Fruit fly (Drosophila melanogaster): ENCODE results near the gene CG33189.

Gene CG33189

DNA sequence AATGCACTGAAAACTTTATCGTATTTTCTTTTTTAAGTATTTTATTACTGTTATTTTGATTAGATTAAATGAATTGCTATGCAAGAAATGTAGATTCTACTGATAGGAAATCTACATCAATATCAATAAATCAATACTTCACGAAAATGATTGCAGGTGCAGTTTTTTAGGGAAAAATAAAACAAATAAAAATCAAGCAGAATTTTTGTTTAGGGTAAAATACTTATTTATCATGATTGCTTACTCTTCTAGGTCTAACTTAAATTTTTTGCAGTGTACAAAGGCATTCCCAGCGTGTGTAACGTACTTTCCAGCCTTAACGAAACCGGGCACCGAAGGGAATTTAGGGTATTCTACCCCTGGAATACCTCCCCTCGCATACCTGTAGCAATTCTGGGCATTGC is 27.9 kb upstream of the CG33189 start (continued):
- TF ChIP-seq nerfin-1 (tag; optimal IDR thresholded peaks at IDR 0.05) (peak; percentile 83), Lhr (GFP tag; optimal IDR thresholded peaks at IDR 0.05) (peak; percentile 44), Mrtf (GFP tag; IDR thresholded peaks at IDR 0.05) (no peak), Nf-YB (GFP tag; optimal IDR thresholded peaks at IDR 0.05) (peak; percentile 72), wdn (GFP tag; IDR thresholded peaks at IDR 0.05) (no peak), CG18619 (GFP tag; optimal IDR thresholded peaks at IDR 0.05) (peak; percentile 63), CG1529 (GFP tag; optimal IDR thresholded peaks at IDR 0.05) (peak; percentile 58), CG3065 (GFP tag; optimal IDR thresholded peaks at IDR 0.05) (peak; percentile 16), CG4282 (GFP tag; optimal IDR thresholded peaks at IDR 0.05) (no peak), ems (GFP tag; optimal IDR thresholded peaks at IDR 0.05) (no peak), Bgb (GFP tag; IDR thresholded peaks at IDR 0.05; ENCODE audit: partially characterized antibody) (no peak), slbo (GFP tag; IDR thresholded peaks at IDR 0.05) (no peak), unpg (GFP tag; optimal IDR thresholded peaks at IDR 0.05) (peak; percentile 74), Eip74EF (GFP tag; optimal IDR thresholded peaks at IDR 0.05) (peak in 1 of 2 experiments; percentile 5), CG8944 (GFP tag; optimal IDR thresholded peaks at IDR 0.05) (peak; percentile 54), pnt (GFP tag; optimal IDR thresholded peaks at IDR 0.05) (peak; percentile 57), CG10274 (GFP tag; optimal IDR thresholded peaks at IDR 0.05) (peak; percentile 5), CG10147 (GFP tag; optimal IDR thresholded peaks at IDR 0.05) (no peak), B-H2 (GFP tag; optimal IDR thresholded peaks at IDR 0.05) (no peak), eve (GFP tag; optimal IDR thresholded peaks at IDR 0.05) (peak in 1 of 2 experiments; percentile 71), Bteb2 (GFP tag; optimal IDR thresholded peaks at IDR 0.05) (peak; percentile 33), mld (GFP tag; IDR thresholded peaks at IDR 0.05; ENCODE audit: partially characterized antibody) (no peak), unc-4 (GFP tag; IDR thresholded peaks at IDR 0.05; ENCODE audit: partially characterized antibody) (no peak), Lpt (GFP tag; optimal IDR thresholded peaks at IDR 0.05) (no peak), CG6854 (GFP tag; optimal IDR thresholded peaks at IDR 0.05) (no peak), CG11696 (GFP tag; IDR thresholded peaks at IDR 0.05) (no peak), Asciz (GFP tag; optimal IDR thresholded peaks at IDR 0.05) (peak; percentile 56), onecut (GFP tag; IDR thresholded peaks at IDR 0.05) (peak; percentile 64), CG18262 (tag; optimal IDR thresholded peaks at IDR 0.05) (peak; percentile 96), croc (GFP tag; conservative IDR thresholded peaks at IDR 0.05) (peak; percentile 63), ap (GFP tag; IDR thresholded peaks at IDR 0.05) (no peak), CG7556 (GFP tag; optimal IDR thresholded peaks at IDR 0.05) (peak; percentile 86), CG1792 (GFP tag; optimal IDR thresholded peaks at IDR 0.05) (no peak), her (GFP tag; optimal IDR thresholded peaks at IDR 0.05) (no peak), gsb (GFP tag; IDR thresholded peaks at IDR 0.05) (no peak), Rx (GFP tag; IDR thresholded peaks at IDR 0.05) (no peak), Optix (GFP tag; IDR thresholded peaks at IDR 0.05) (no peak), Adf1 (GFP tag; IDR thresholded peaks at IDR 0.05) (no peak), CG12299 (tag; optimal IDR thresholded peaks at IDR 0.05) (peak; percentile 42), emc (GFP tag; optimal IDR thresholded peaks at IDR 0.05) (no peak), CG15479 (GFP tag; optimal IDR thresholded peaks at IDR 0.05) (peak; percentile 81), salm (tag; optimal IDR thresholded peaks at IDR 0.05) (peak; percentile 59), cwo (GFP tag; optimal IDR thresholded peaks at IDR 0.05) (peak; percentile 8), CG11247 (GFP tag; IDR thresholded peaks at IDR 0.05) (no peak), CG4730 (GFP tag; IDR thresholded peaks at IDR 0.05) (no peak), CG4820 (GFP tag; optimal IDR thresholded peaks at IDR 0.05) (peak; percentile 73), CG15011 (GFP tag; optimal IDR thresholded peaks at IDR 0.05) (no peak), CG9437 (GFP tag; optimal IDR thresholded peaks at IDR 0.05) (peak; percentile 44), yki (optimal IDR thresholded peaks at IDR 0.05) (no peak), tgo (GFP tag; IDR thresholded peaks at IDR 0.05) (peak; percentile 35; the same call in 2 of the 3 replicates), CG11456 (GFP tag; IDR thresholded peaks at IDR 0.05) (no peak), p53 (GFP tag; optimal IDR thresholded peaks at IDR 0.05) (no peak)

All from whole organism, embryonic.